Fruit fly (Drosophila melanogaster) whole organism, embryonic: Measurements from ENCODE around the gene Arp6.

Experiments
- Bgb ChIP-seq: fragments of 200-800 bp; sonication (Bioruptor generic); IDR thresholded peaks from 2 replicates; pipeline ENCODE4 v1.3.6; 2022; ENCODE audit warnings: missing biosample characterization, missing genetic modification characterization; ENCODE audit not compliant: partially characterized antibody
- CG11085 ChIP-seq: fragments of 200-800 bp; sonication (Bioruptor generic); IDR thresholded peaks from 2 replicates; pipeline ENCODE4 v1.3.6; 2022; ENCODE audit warnings: missing biosample characterization, missing genetic modification characterization
- CG14014 ChIP-seq: fragments of 200-800 bp; sonication (Bioruptor generic); IDR thresholded peaks from 2 replicates; pipeline ENCODE4 v1.3.6; 2022; ENCODE audit warnings: missing biosample characterization, missing genetic modification characterization
- CG15269 ChIP-seq: fragments of 200-800 bp; sonication (Bioruptor generic); optimal IDR thresholded peaks from 2 replicates; lab custom pipeline; 2018; ENCODE audit warnings: missing biosample characterization, mild to moderate bottlenecking, missing genetic modification characterization, moderate library complexity
- CG16813 ChIP-seq: fragments of 200-800 bp; sonication (Bioruptor generic); IDR thresholded peaks from 3 replicates; pipeline ENCODE4 v1.3.6; 2022; ENCODE audit warnings: missing biosample characterization, missing genetic modification characterization; ENCODE audit not compliant: partially characterized antibody
- CG30403 ChIP-seq: fragments of 200-800 bp; sonication (Bioruptor generic); optimal IDR thresholded peaks from 3 replicates; lab custom pipeline; 2016; ENCODE audit warnings: missing biosample characterization, missing genetic modification characterization
- CG31224 ChIP-seq: fragments of 200-800 bp; sonication (Bioruptor generic); IDR thresholded peaks from 2 replicates; pipeline ENCODE4 v1.3.6; 2022; ENCODE audit warnings: missing biosample characterization, missing genetic modification characterization
- CG33557 ChIP-seq: fragments of 200-800 bp; sonication (Bioruptor generic); optimal IDR thresholded peaks from 2 replicates; lab custom pipeline; 2019; ENCODE audit warnings: missing biosample characterization, mild to moderate bottlenecking, missing genetic modification characterization, moderate library complexity
- CG4730 ChIP-seq: fragments of 200-800 bp; sonication (Bioruptor generic); IDR thresholded peaks from 2 replicates; pipeline ENCODE4 v1.3.6; 2022; ENCODE audit warnings: missing biosample characterization, missing genetic modification characterization
- CG8281 ChIP-seq: fragments of 200-800 bp; sonication (Bioruptor generic); optimal IDR thresholded peaks from 2 replicates; lab custom pipeline; 2018; ENCODE audit warnings: missing biosample characterization, mild to moderate bottlenecking, missing genetic modification characterization, moderate library complexity
- CG9609 ChIP-seq: fragments of 200-800 bp; sonication (Bioruptor generic); optimal IDR thresholded peaks from 3 replicates; lab custom pipeline; 2016; ENCODE audit warnings: missing biosample characterization, missing genetic modification characterization
- Camta ChIP-seq: fragments of 200-800 bp; sonication (Bioruptor generic); optimal IDR thresholded peaks from 2 replicates; lab custom pipeline; 2016; ENCODE audit warnings: missing biosample characterization, missing genetic modification characterization
- ERR ChIP-seq: fragments of 200-800 bp; sonication (Bioruptor generic); optimal IDR thresholded peaks from 2 replicates; lab custom pipeline; 2016; ENCODE audit warnings: missing biosample characterization, missing genetic modification characterization
- Fer1 ChIP-seq: fragments of 200-800 bp; sonication (Bioruptor generic); optimal IDR thresholded peaks from 2 replicates; lab custom pipeline; 2017; ENCODE audit warnings: missing biosample characterization, mild to moderate bottlenecking, missing genetic modification characterization
- Fer3 ChIP-seq: fragments of 200-800 bp; sonication (Bioruptor generic); optimal IDR thresholded peaks from 2 replicates; lab custom pipeline; 2018; ENCODE audit warnings: missing biosample characterization, mild to moderate bottlenecking, missing genetic modification characterization, moderate library complexity
- Gug ChIP-seq: fragments of 200-800 bp; sonication (Bioruptor generic); IDR thresholded peaks from 4 replicates; pipeline ENCODE4 v1.3.6; 2022; ENCODE audit warnings: missing biosample characterization, missing genetic modification characterization
- Lhr ChIP-seq: fragments of 200-800 bp; sonication (Bioruptor generic); optimal IDR thresholded peaks from 3 replicates; lab custom pipeline; 2017; ENCODE audit warnings: mild to moderate bottlenecking, missing biosample characterization, missing genetic modification reagents, missing genetic modification characterization
- Mrtf ChIP-seq: fragments of 200-800 bp; sonication (Bioruptor generic); IDR thresholded peaks from 3 replicates; pipeline ENCODE4 v1.3.6; 2022; ENCODE audit warnings: missing biosample characterization, missing genetic modification characterization
- Oli ChIP-seq: fragments of 200-800 bp; sonication (Bioruptor generic); optimal IDR thresholded peaks from 2 replicates; lab custom pipeline; 2018; ENCODE audit warnings: missing biosample characterization, mild to moderate bottlenecking, missing genetic modification characterization, moderate library complexity
- Sry-β ChIP-seq: fragments of 200-800 bp; sonication (Bioruptor generic); optimal IDR thresholded peaks from 2 replicates; lab custom pipeline; 2018; ENCODE audit warnings: missing biosample characterization, mild to moderate bottlenecking, missing genetic modification characterization, moderate library complexity
- ab ChIP-seq: fragments of 200-800 bp; sonication (Bioruptor generic); optimal IDR thresholded peaks from 2 replicates; lab custom pipeline; 2016; ENCODE audit warnings: missing biosample characterization, missing genetic modification characterization
- ac ChIP-seq: fragments of 200-800 bp; sonication (Bioruptor generic); optimal IDR thresholded peaks from 3 replicates; lab custom pipeline; 2017; ENCODE audit warnings: missing biosample characterization, mild to moderate bottlenecking, missing genetic modification characterization
- ase ChIP-seq: fragments of 200-800 bp; sonication (Bioruptor generic); IDR thresholded peaks from 3 replicates; pipeline ENCODE4 v1.3.6; 2022; ENCODE audit warnings: missing biosample characterization, missing genetic modification characterization
- ato ChIP-seq: fragments of 200-800 bp; sonication (Bioruptor generic); IDR thresholded peaks from 2 replicates; pipeline ENCODE4 v1.3.6; 2022; ENCODE audit warnings: missing biosample characterization, missing genetic modification characterization; ENCODE audit not compliant: partially characterized antibody
- az2 ChIP-seq: fragments of 200-800 bp; sonication (Bioruptor generic); optimal IDR thresholded peaks from 3 replicates; lab custom pipeline; 2016; ENCODE audit warnings: missing biosample characterization, missing genetic modification characterization
- bsh ChIP-seq, 2 experiments: fragments of 200-800 bp; sonication (Bioruptor generic); optimal IDR thresholded peaks; 2 replicates each; lab custom pipeline; 2017 to 2018; ENCODE audit warnings: mild to moderate bottlenecking in 2 of 2, missing biosample characterization in 2 of 2, missing genetic modification characterization in 2 of 2, moderate library complexity in 1 of 2
- cato ChIP-seq: fragments of 200-800 bp; sonication (Bioruptor generic); optimal IDR thresholded peaks from 2 replicates; lab custom pipeline; 2016; ENCODE audit warnings: missing biosample characterization, missing genetic modification characterization, borderline replicate concordance
- chif ChIP-seq, 2 experiments: fragments of 200-800 bp; sonication (Bioruptor generic); optimal IDR thresholded peaks; 3 replicates each; lab custom pipeline; 2016; ENCODE audit warnings: missing biosample characterization in 2 of 2, missing genetic modification characterization in 2 of 2
- corto ChIP-seq: fragments of 200-800 bp; sonication (Bioruptor generic); optimal IDR thresholded peaks from 2 replicates; lab custom pipeline; 2016; ENCODE audit warnings: missing biosample characterization, mild to moderate bottlenecking, missing genetic modification characterization, moderate library complexity
- dpn ChIP-seq, 2 experiments: fragments of 200-800 bp; sonication (Bioruptor generic); optimal IDR thresholded peaks; 3 replicates each; lab custom pipeline; 2016; ENCODE audit warnings: missing biosample characterization in 2 of 2, missing genetic modification characterization in 2 of 2
- emc ChIP-seq: fragments of 200-800 bp; sonication (Bioruptor generic); optimal IDR thresholded peaks from 2 replicates; lab custom pipeline; 2016; ENCODE audit warnings: missing biosample characterization, missing genetic modification characterization
- fd102C ChIP-seq: fragments of 200-800 bp; sonication (Bioruptor generic); optimal IDR thresholded peaks from 2 replicates; lab custom pipeline; 2018; ENCODE audit warnings: missing biosample characterization, mild to moderate bottlenecking, missing genetic modification characterization, moderate library complexity
- gcm ChIP-seq: fragments of 200-800 bp; sonication (Bioruptor generic); optimal IDR thresholded peaks from 2 replicates; lab custom pipeline; 2019; ENCODE audit warnings: missing biosample characterization, mild to moderate bottlenecking, missing genetic modification characterization, moderate library complexity
- gem ChIP-seq: fragments of 200-800 bp; sonication (Bioruptor generic); optimal IDR thresholded peaks from 2 replicates; lab custom pipeline; 2019; ENCODE audit warnings: missing biosample characterization, mild to moderate bottlenecking, missing genetic modification characterization, moderate library complexity
- gt ChIP-seq: fragments of 200-800 bp; sonication (Bioruptor generic); IDR thresholded peaks from 2 replicates; pipeline ENCODE4 v1.3.6; 2022; ENCODE audit warnings: missing biosample characterization, missing genetic modification characterization
- hkb ChIP-seq, 2 experiments: fragments of 200-800 bp in 1 of 2; fragments of >200 bp in 1 of 2; sonication (Bioruptor generic) in 1 of 2; IDR thresholded peaks in 1 of 2; optimal IDR thresholded peaks in 1 of 2; 2 replicates each; pipeline versions ENCODE4 v1.3.6 to Lab custom; 2017 to 2022; ENCODE audit warnings: missing biosample characterization in 1 of 2, missing genetic modification characterization in 1 of 2
- kay ChIP-seq: fragments of 200-800 bp; sonication (Bioruptor generic); optimal IDR thresholded peaks from 2 replicates; lab custom pipeline; 2016; ENCODE audit warnings: missing biosample characterization, missing genetic modification characterization
- nerfin-2 ChIP-seq: fragments of 200-800 bp; sonication (Bioruptor generic); IDR thresholded peaks from 2 replicates; pipeline ENCODE4 v1.3.6; 2022; ENCODE audit warnings: missing biosample characterization, missing genetic modification characterization; ENCODE audit not compliant: partially characterized antibody
- nom ChIP-seq: fragments of 200-800 bp; sonication (Bioruptor generic); optimal IDR thresholded peaks from 2 replicates; lab custom pipeline; 2017; ENCODE audit warnings: missing biosample characterization, missing genetic modification characterization, mild to moderate bottlenecking, moderate library complexity, missing genetic modification reagents
- otp ChIP-seq: fragments of 200-800 bp; sonication (Bioruptor generic); IDR thresholded peaks from 3 replicates; pipeline ENCODE4, ENCODE4 v1.3.6; 2022; ENCODE audit warnings: missing biosample characterization, missing genetic modification characterization
- p53 ChIP-seq: fragments of 200-800 bp; sonication (Bioruptor generic); optimal IDR thresholded peaks from 2 replicates; lab custom pipeline; 2016; ENCODE audit warnings: missing biosample characterization, missing genetic modification characterization
- rib ChIP-seq: fragments of 200-800 bp; sonication (Bioruptor generic); IDR thresholded peaks from 2 replicates; pipeline ENCODE4 v1.3.6; 2022; ENCODE audit warnings: missing biosample characterization, missing genetic modification characterization
- sim ChIP-seq: fragments of 200-800 bp; sonication (Bioruptor generic); IDR thresholded peaks from 2 replicates; pipeline ENCODE4 v1.3.6; 2022; ENCODE audit warnings: missing biosample characterization, missing genetic modification characterization
- ssp ChIP-seq: fragments of 200-800 bp; sonication (Bioruptor generic); IDR thresholded peaks from 2 replicates; pipeline ENCODE4 v1.3.6; 2022; ENCODE audit warnings: missing biosample characterization, missing genetic modification characterization
- stc ChIP-seq: fragments of 200-800 bp; sonication (Bioruptor generic); IDR thresholded peaks from 2 replicates; pipeline ENCODE4 v1.3.6; 2022; ENCODE audit warnings: missing biosample characterization, missing genetic modification characterization
- toy ChIP-seq: fragments of 200-800 bp; sonication (Bioruptor generic); IDR thresholded peaks from 2 replicates; pipeline ENCODE4 v1.3.6; 2022; ENCODE audit warnings: missing biosample characterization, missing genetic modification characterization
- unc-4 ChIP-seq: fragments of 200-800 bp; sonication (Bioruptor generic); IDR thresholded peaks from 2 replicates; pipeline ENCODE4 v1.3.6; 2022; ENCODE audit warnings: missing biosample characterization, missing genetic modification characterization; ENCODE audit not compliant: partially characterized antibody
- unpg ChIP-seq: fragments of 200-800 bp; sonication (Bioruptor generic); optimal IDR thresholded peaks from 3 replicates; lab custom pipeline; 2018; ENCODE audit warnings: missing biosample characterization, mild to moderate bottlenecking, missing genetic modification characterization, moderate library complexity
- zen2 ChIP-seq: fragments of 200-800 bp; sonication (Bioruptor generic); IDR thresholded peaks from 3 replicates; pipeline ENCODE4 v1.3.6; 2022; ENCODE audit warnings: missing biosample characterization, missing genetic modification characterization; ENCODE audit not compliant: partially characterized antibody

Arp6 gene

DNA sequence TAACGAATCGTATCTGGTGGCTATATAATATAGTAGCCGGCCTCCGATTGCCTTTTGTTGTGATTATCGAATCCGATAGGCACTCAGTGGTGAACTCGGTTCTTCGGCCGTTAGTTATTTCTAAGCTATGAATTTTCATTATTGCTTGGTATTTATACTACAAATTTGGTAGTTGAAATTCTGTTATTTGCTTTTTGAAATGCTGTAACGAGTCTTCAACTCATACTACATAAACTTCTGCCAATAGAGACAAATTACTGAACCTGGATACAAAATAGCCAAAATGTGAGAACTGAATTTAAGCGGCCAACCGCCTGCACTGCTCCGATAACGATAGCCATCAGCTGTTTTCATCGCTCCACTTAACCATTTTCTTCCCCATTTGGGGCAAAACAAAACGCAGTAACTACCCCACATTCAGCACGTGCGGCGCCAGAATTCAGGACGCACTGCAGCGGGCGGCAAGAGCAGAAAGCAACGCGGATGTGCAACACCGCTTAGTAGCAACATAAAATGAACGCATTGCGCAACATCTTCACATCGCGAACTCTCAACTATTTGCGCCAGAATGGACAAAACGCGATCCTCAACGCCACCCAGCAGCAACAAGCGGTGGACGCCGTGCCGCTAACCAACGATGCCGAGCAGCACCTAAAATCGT is 2.1 kb upstream of the Arp6 start, which contains the start of the genes CG11679 and CG8206 (continued):
- TF ChIP-seq CG30403 (GFP tag; lab: Kevin White, UChicago) (peak; percentile 53), ab (GFP tag; lab: Kevin White, UChicago) (no peak), ssp (peak; percentile 30; the same call in 1 of the 2 replicates), CG31224 (GFP tag; lab: Robert Waterston, UW) (no peak), nom (GFP tag; lab: Kevin White, UChicago) (no peak), Oli (tag; lab: Kevin White, UChicago) (no peak), sim (GFP tag; lab: Robert Waterston, UW) (no peak), CG33557 (no peak), Bgb (GFP tag; lab: Robert Waterston, UW) (peak; percentile 34; the same call in 1 of the 2 replicates), CG15269 (tag; lab: Kevin White, UChicago) (peak; percentile 32), stc (GFP tag; lab: Robert Waterston, UW) (no peak), Fer1 (GFP tag; lab: Kevin White, UChicago) (peak; percentile 36), chif (GFP tag; optimal IDR thresholded peaks at IDR 0.05; lab: Kevin White, UChicago) (no peak), Camta (GFP tag; lab: Kevin White, UChicago) (no peak), CG11085 (GFP tag; lab: Robert Waterston, UW) (no peak), az2 (GFP tag; lab: Kevin White, UChicago) (no peak), cato (GFP tag; lab: Kevin White, UChicago) (no peak), CG14014 (GFP tag; lab: Robert Waterston, UW) (peak; percentile 26; the same call in 1 of the 2 replicates), CG16813 (peak; percentile 39; the same call in 2 of the 3 replicates), emc (GFP tag; lab: Kevin White, UChicago) (no peak), kay (GFP tag; lab: Kevin White, UChicago) (no peak), otp (no peak), ac (GFP tag; lab: Kevin White, UChicago) (no peak), CG8281 (no peak), zen2 (GFP tag; lab: Robert Waterston, UW) (no peak), rib (no peak), toy (no peak), unc-4 (GFP tag; lab: Robert Waterston, UW) (0 out of 2 replicates have a peak, but pooled peaks have one; percentile 48), ase (GFP tag; lab: Robert Waterston, UW) (no peak), CG4730 (GFP tag; lab: Robert Waterston, UW) (no peak), bsh (GFP tag; optimal IDR thresholded peaks at IDR 0.05; lab: Kevin White, UChicago) (no peak), gt (GFP tag; lab: Robert Waterston, UW) (no peak), Lhr (no peak), CG9609 (GFP tag; lab: Kevin White, UChicago) (peak; percentile 37), Sry-β (GFP tag; lab: Kevin White, UChicago) (peak; percentile 96), gem (tag; lab: Kevin White, UChicago) (peak; percentile 53), unpg (peak; percentile 15), fd102C (no peak), corto (GFP tag; lab: Kevin White, UChicago) (no peak), hkb (optimal IDR thresholded peaks at IDR 0.05; lab: Kevin White, UChicago) (no peak), hkb (GFP tag; IDR thresholded peaks at IDR 0.05; lab: Robert Waterston, UW) (no peak), nerfin-2 (GFP tag; lab: Robert Waterston, UW) (no peak), ERR (GFP tag; lab: Kevin White, UChicago) (no peak), Gug (GFP tag; lab: Robert Waterston, UW) (peak; percentile 26; the same call in 1 of the 4 replicates), ato (GFP tag; lab: Robert Waterston, UW) (no peak), Fer3 (tag; lab: Kevin White, UChicago) (peak; percentile 3), p53 (GFP tag; lab: Kevin White, UChicago) (no peak), gcm (GFP tag; lab: Kevin White, UChicago) (no peak), Mrtf (GFP tag; lab: Robert Waterston, UW) (no peak), dpn (GFP tag; optimal IDR thresholded peaks at IDR 0.05; lab: Kevin White, UChicago) (peak in 1 of 2 experiments; percentile 23)
